Worm (Caenorhabditis elegans) whole organism, L3 larva: ENCODE measurements around the gene T21B10.4.

Experiments
- ceh-82 ChIP-seq: fragments of 150-350 bp; optimal IDR thresholded peaks from 2 replicates; lab custom pipeline; 2014; ENCODE audit warnings: missing biosample characterization, missing genetic modification characterization
- ceh-9 ChIP-seq: sonication (generic microtip); optimal IDR thresholded peaks from 2 replicates; lab custom pipeline; 2018; ENCODE audit warnings: missing biosample characterization, missing genetic modification characterization
- eor-1 ChIP-seq, 2 experiments: fragments of 150-350 bp; optimal IDR thresholded peaks; 2 replicates each; lab custom pipeline; 2014 to 2018; ENCODE audit warnings: missing biosample characterization in 2 of 2, missing genetic modification characterization in 2 of 2
- fos-1 ChIP-seq: fragments of 150-350 bp; optimal IDR thresholded peaks from 2 replicates; lab custom pipeline; 2014; ENCODE audit warnings: missing biosample characterization, missing genetic modification characterization
- nhr-12 ChIP-seq: fragments of 150-350 bp; optimal IDR thresholded peaks from 2 replicates; lab custom pipeline; 2014; ENCODE audit warnings: missing biosample characterization, missing genetic modification characterization
- nhr-237 ChIP-seq: fragments of 150-350 bp; optimal IDR thresholded peaks from 2 replicates; lab custom pipeline; 2014; ENCODE audit warnings: missing biosample characterization, missing genetic modification characterization
- tbx-2 ChIP-seq: sonication (generic microtip); optimal IDR thresholded peaks from 2 replicates; lab custom pipeline; 2016; ENCODE audit warnings: mild to moderate bottlenecking, missing genetic modification characterization, missing compliant biosample characterization
- unc-39 ChIP-seq: sonication (generic microtip); optimal IDR thresholded peaks from 4 replicates; lab custom pipeline; 2017; ENCODE audit warnings: missing biosample characterization, missing genetic modification characterization
- unc-62 ChIP-seq: fragments of 150-350 bp; sonication (generic microtip); optimal IDR thresholded peaks from 4 replicates; lab custom pipeline; 2014; ENCODE audit warnings: missing biosample characterization, missing genetic modification reagents, missing genetic modification characterization

DNA sequence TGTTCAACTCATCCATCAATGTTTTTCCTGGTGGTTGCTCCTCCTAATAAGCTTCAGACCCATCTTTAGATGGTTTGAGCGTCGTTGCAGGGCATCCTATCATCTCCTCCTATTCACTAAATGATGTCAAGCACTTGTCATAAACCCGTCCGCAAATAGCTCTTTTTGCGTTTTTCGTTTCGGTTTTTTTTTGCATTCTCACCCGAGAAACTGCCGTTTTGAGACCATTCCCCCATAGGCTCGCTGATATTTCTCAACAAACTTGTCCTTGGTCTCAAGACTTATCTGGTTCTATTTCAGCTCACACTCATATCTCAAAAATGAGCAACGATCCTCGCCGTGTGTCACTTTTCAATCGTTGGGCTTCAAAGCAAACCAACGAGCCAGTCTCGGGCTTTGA is 19.7 kb downstream of the T21B10.4 start, which contains the start of gene cal-2:
- TF ChIP-seq unc-62 (GFP tag; lab: Kevin White, UChicago) (no peak), fos-1 (tag; lab: Kevin White, UChicago) (no peak), eor-1 (tag; optimal IDR thresholded peaks at IDR 0.05; lab: Kevin White, UChicago) (no peak), nhr-12 (tag; lab: Kevin White, UChicago) (no peak), tbx-2 (tag; lab: Kevin White, UChicago) (no peak), unc-39 (no peak), nhr-237 (no peak), ceh-82 (no peak), ceh-9 (tag; lab: Kevin White, UChicago) (no peak)
